Worm (Caenorhabditis elegans): ENCODE data around the gene mtrf-1L.

- no peak for TF ChIP-seq dao-5 (tag; optimal IDR thresholded peaks at IDR 0.05)
- TF ChIP-seq him-1 (tag; optimal IDR thresholded peaks at IDR 0.05): no peak
These were observed 29.7 kb upstream of the mtrf-1L start, which contains the start of gene C24D10.49 for ce11 chrIV:5157226-5157625.

Data from whole organism, L4/young adult.